Fruit fly (Drosophila melanogaster) whole organism, adult: ENCODE data around the gene CG6481.

Experiments used
- CG1620 ChIP-seq: fragments of 200-800 bp; sonication (Bioruptor generic); optimal IDR thresholded peaks from 2 replicates; lab custom pipeline; 2016; ENCODE audit warnings: missing biosample characterization, missing genetic modification characterization
- CG33017 ChIP-seq: fragments of 200-800 bp; sonication (Bioruptor generic); optimal IDR thresholded peaks from 2 replicates; lab custom pipeline; 2018; ENCODE audit warnings: missing biosample characterization, mild to moderate bottlenecking, missing genetic modification characterization, moderate library complexity
- CG5204 ChIP-seq: fragments of 200-800 bp; sonication (Bioruptor generic); optimal IDR thresholded peaks from 2 replicates; lab custom pipeline; 2016; ENCODE audit warnings: missing biosample characterization, missing genetic modification characterization
- CG7101 ChIP-seq: fragments of 200-800 bp; sonication (Bioruptor generic); optimal IDR thresholded peaks from 2 replicates; lab custom pipeline; 2018; ENCODE audit warnings: missing biosample characterization, mild to moderate bottlenecking, missing genetic modification characterization, moderate library complexity
- Crg-1 ChIP-seq: fragments of 200-800 bp; sonication (Bioruptor generic); optimal IDR thresholded peaks from 2 replicates; lab custom pipeline; 2016; ENCODE audit warnings: missing biosample characterization, missing genetic modification characterization
- Hr96 ChIP-seq: fragments of 200-800 bp; sonication (Bioruptor generic); optimal IDR thresholded peaks from 2 replicates; lab custom pipeline; 2016; ENCODE audit warnings: missing biosample characterization, missing genetic modification characterization
- Mnt ChIP-seq: fragments of 200-800 bp; sonication (Bioruptor generic); optimal IDR thresholded peaks from 2 replicates; lab custom pipeline; 2016; ENCODE audit warnings: missing biosample characterization, mild to moderate bottlenecking, missing genetic modification characterization
- bab1 ChIP-seq: fragments of 200-800 bp; sonication (Bioruptor generic); optimal IDR thresholded peaks from 3 replicates; lab custom pipeline; 2019; ENCODE audit warnings: missing biosample characterization, mild to moderate bottlenecking, missing genetic modification characterization, moderate library complexity
- cic ChIP-seq: fragments of 200-800 bp; sonication (Bioruptor generic); optimal IDR thresholded peaks from 2 replicates; lab custom pipeline; 2017; ENCODE audit warnings: missing biosample characterization, mild to moderate bottlenecking, missing genetic modification characterization, moderate library complexity
- cnc ChIP-seq, 2 experiments: fragments of >200 bp; optimal IDR thresholded peaks; 2 replicates each; lab custom pipeline; 2017
- ovo ChIP-seq: fragments of 200-800 bp; sonication (Bioruptor generic); optimal IDR thresholded peaks from 2 replicates; lab custom pipeline; 2016; ENCODE audit warnings: missing biosample characterization, missing genetic modification characterization

DNA sequence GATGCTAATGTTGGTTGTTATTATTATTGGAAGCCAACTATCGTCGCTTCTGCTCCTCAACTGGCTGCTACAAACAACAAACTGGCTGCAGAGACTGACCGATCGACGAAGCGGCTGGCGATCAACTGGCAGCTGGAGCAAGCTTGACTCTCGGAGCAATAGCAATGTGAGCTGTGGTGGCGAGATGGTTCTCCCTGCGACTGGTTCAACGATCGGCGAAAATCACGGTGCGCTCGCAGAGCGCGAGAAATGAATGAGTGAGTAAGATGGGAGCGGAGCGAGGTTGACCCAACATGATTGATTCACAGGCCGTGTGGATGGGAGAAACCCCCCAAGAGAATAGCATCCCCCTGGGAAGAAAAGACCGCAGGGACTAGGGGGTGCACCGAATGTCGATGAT lies 32.7 kb downstream of the CG6481 start, which contains the start of gene CG15046:
- no peak for TF ChIP-seq bab1 (GFP tag; lab: Kevin White, UChicago)
- no peak for TF ChIP-seq CG5204 (GFP tag; lab: Kevin White, UChicago)
- TF ChIP-seq CG33017 (tag; lab: Kevin White, UChicago): no peak
- TF ChIP-seq CG1620: no peak
- TF ChIP-seq Crg-1: no peak
- no peak for TF ChIP-seq CG7101 (tag; lab: Kevin White, UChicago)
- TF ChIP-seq ovo (GFP tag; lab: Kevin White, UChicago): no peak
- TF ChIP-seq cic (GFP tag; lab: Kevin White, UChicago): no peak
- TF ChIP-seq Hr96: no peak
- TF ChIP-seq cnc (optimal IDR thresholded peaks at IDR 0.05; lab: Kevin White, UChicago): no peak
- TF ChIP-seq Mnt (GFP tag; lab: Kevin White, UChicago): no peak
